Fruit fly (Drosophila melanogaster) whole organism, embryonic: ENCODE measurements around the gene BTBD9.

ENCODE experiments used
- Atf-2 ChIP-seq: fragments of 200-800 bp; sonication (Bioruptor generic); optimal IDR thresholded peaks from 2 replicates; lab custom pipeline; 2016; ENCODE audit warnings: missing biosample characterization, missing genetic modification characterization
- B-H1 ChIP-seq: fragments of 200-800 bp; sonication (Bioruptor generic); IDR thresholded peaks from 3 replicates; pipeline ENCODE4 v1.3.6; 2022; ENCODE audit warnings: missing biosample characterization, missing genetic modification characterization
- CG10147 ChIP-seq: fragments of 200-800 bp; sonication (Bioruptor generic); optimal IDR thresholded peaks from 2 replicates; lab custom pipeline; 2019; ENCODE audit warnings: missing biosample characterization, mild to moderate bottlenecking, missing genetic modification characterization, moderate library complexity
- CG10267 ChIP-seq: fragments of 200-800 bp; sonication (Bioruptor generic); optimal IDR thresholded peaks from 2 replicates; lab custom pipeline; 2018; ENCODE audit warnings: missing biosample characterization, mild to moderate bottlenecking, missing genetic modification characterization, moderate library complexity
- CG11093 ChIP-seq: fragments of 200-800 bp; sonication (Bioruptor generic); IDR thresholded peaks from 3 replicates; pipeline ENCODE4 v1.3.6; 2022; ENCODE audit warnings: missing biosample characterization, missing genetic modification characterization
- CG13296 ChIP-seq: fragments of 200-800 bp; sonication (Bioruptor generic); optimal IDR thresholded peaks from 3 replicates; lab custom pipeline; 2018; ENCODE audit warnings: missing biosample characterization, mild to moderate bottlenecking, missing genetic modification characterization
- CG14441 ChIP-seq: fragments of 200-800 bp; sonication (Bioruptor generic); IDR thresholded peaks from 2 replicates; pipeline ENCODE4 v1.3.6; 2022; ENCODE audit warnings: missing biosample characterization, missing genetic modification characterization
- CG15601 ChIP-seq: fragments of 200-800 bp; sonication (Bioruptor generic); optimal IDR thresholded peaks from 3 replicates; lab custom pipeline; 2019; ENCODE audit warnings: missing biosample characterization, mild to moderate bottlenecking, missing genetic modification characterization, moderate library complexity
- CG17829 ChIP-seq: fragments of 200-800 bp; optimal IDR thresholded peaks from 2 replicates; lab custom pipeline; 2019; ENCODE audit warnings: missing biosample characterization, mild to moderate bottlenecking, missing genetic modification characterization, moderate library complexity
- CG1792 ChIP-seq: fragments of 200-800 bp; sonication (Bioruptor generic); optimal IDR thresholded peaks from 2 replicates; lab custom pipeline; 2016; ENCODE audit warnings: missing biosample characterization, missing genetic modification characterization
- CG18619 ChIP-seq: fragments of 200-800 bp; sonication (Bioruptor generic); optimal IDR thresholded peaks from 3 replicates; lab custom pipeline; 2017; ENCODE audit warnings: missing biosample characterization, mild to moderate bottlenecking, missing genetic modification characterization
- CG32532 ChIP-seq: fragments of 200-800 bp; sonication (Bioruptor generic); IDR thresholded peaks from 2 replicates; pipeline ENCODE4 v1.3.6; 2022; ENCODE audit warnings: missing biosample characterization, missing genetic modification characterization
- CG33213 ChIP-seq: fragments of 200-800 bp; sonication (Bioruptor generic); optimal IDR thresholded peaks from 3 replicates; lab custom pipeline; 2016; ENCODE audit warnings: missing biosample characterization, missing genetic modification characterization
- CG6791 ChIP-seq: fragments of 200-800 bp; sonication (Bioruptor generic); IDR thresholded peaks from 3 replicates; pipeline ENCODE4 v1.3.6; 2022; ENCODE audit warnings: missing biosample characterization, missing genetic modification characterization; ENCODE audit not compliant: partially characterized antibody
- CTCF ChIP-seq: fragments of 200-800 bp; sonication (Bioruptor generic); optimal IDR thresholded peaks from 2 replicates; lab custom pipeline; 2017; ENCODE audit warnings: missing biosample characterization, mild to moderate bottlenecking, missing genetic modification characterization, moderate library complexity
- CkIIα-i1 ChIP-seq: fragments of 200-800 bp; sonication (Bioruptor generic); IDR thresholded peaks from 2 replicates; pipeline ENCODE4 v1.3.6; 2022; ENCODE audit warnings: missing biosample characterization, missing genetic modification characterization
- Dbx ChIP-seq: fragments of 200-800 bp; sonication (Bioruptor generic); IDR thresholded peaks from 3 replicates; pipeline ENCODE4 v1.3.6; 2022; ENCODE audit warnings: missing biosample characterization, missing genetic modification characterization
- Dfd ChIP-seq, 2 experiments: fragments of >200 bp; optimal IDR thresholded peaks; 2 replicates each; lab custom pipeline; 2017; ENCODE audit warnings: missing biosample characterization in 2 of 2, missing genetic modification characterization in 2 of 2
- Dll ChIP-seq: fragments of 200-800 bp; sonication (Bioruptor generic); IDR thresholded peaks from 4 replicates; pipeline ENCODE4 v1.3.6; 2022; ENCODE audit warnings: missing biosample characterization, missing genetic modification characterization; ENCODE audit not compliant: partially characterized antibody
- Drgx ChIP-seq: fragments of 200-800 bp; sonication (Bioruptor generic); IDR thresholded peaks from 2 replicates; pipeline ENCODE4 v1.3.6; 2022; ENCODE audit warnings: missing biosample characterization, missing genetic modification characterization
- E2f2 ChIP-seq: fragments of 200-800 bp; sonication (Bioruptor generic); IDR thresholded peaks from 2 replicates; pipeline ENCODE4 v1.3.6; 2022; ENCODE audit warnings: missing biosample characterization, missing genetic modification characterization
- Ets65A ChIP-seq: fragments of 200-800 bp; sonication (Bioruptor generic); peaks from one replicate; lab custom pipeline; 2016; ENCODE audit warnings: missing biosample characterization, missing genetic modification characterization
- H15 ChIP-seq: fragments of 200-800 bp; sonication (Bioruptor generic); IDR thresholded peaks from 3 replicates; pipeline ENCODE4 v1.3.6; 2022; ENCODE audit warnings: missing biosample characterization, missing genetic modification characterization
- HHEX ChIP-seq: fragments of 200-800 bp; sonication (Bioruptor generic); optimal IDR thresholded peaks from 3 replicates; lab custom pipeline; 2017; ENCODE audit warnings: missing biosample characterization, mild to moderate bottlenecking, missing genetic modification characterization, missing genetic modification reagents
- Hr3 ChIP-seq: fragments of 200-800 bp; sonication (Bioruptor generic); optimal IDR thresholded peaks from 3 replicates; lab custom pipeline; 2016; ENCODE audit warnings: missing biosample characterization, missing genetic modification characterization
- NC2α ChIP-seq: fragments of 200-800 bp; sonication (Bioruptor generic); optimal IDR thresholded peaks from 2 replicates; lab custom pipeline; 2016; ENCODE audit warnings: missing biosample characterization, missing genetic modification characterization
- Optix ChIP-seq: fragments of 200-800 bp; sonication (Bioruptor generic); IDR thresholded peaks from 3 replicates; pipeline ENCODE4 v1.3.6; 2022; ENCODE audit warnings: missing biosample characterization, missing genetic modification characterization
- Poxn ChIP-seq: fragments of 200-800 bp; sonication (Bioruptor generic); IDR thresholded peaks from 2 replicates; pipeline ENCODE4 v1.3.6; 2022; ENCODE audit warnings: missing biosample characterization, missing genetic modification characterization
- Sox102F ChIP-seq: fragments of 200-800 bp; sonication (Bioruptor generic); optimal IDR thresholded peaks from 2 replicates; lab custom pipeline; 2018; ENCODE audit warnings: missing biosample characterization, mild to moderate bottlenecking, missing genetic modification characterization, moderate library complexity
- TFAM ChIP-seq: fragments of 200-800 bp; sonication (Bioruptor generic); optimal IDR thresholded peaks from 2 replicates; lab custom pipeline; 2017; ENCODE audit warnings: missing biosample characterization, missing genetic modification characterization, inconsistent platforms
- bsh ChIP-seq, 2 experiments: fragments of 200-800 bp; sonication (Bioruptor generic); optimal IDR thresholded peaks; 2 replicates each; lab custom pipeline; 2017 to 2018; ENCODE audit warnings: mild to moderate bottlenecking in 2 of 2, missing biosample characterization in 2 of 2, missing genetic modification characterization in 2 of 2, moderate library complexity in 1 of 2
- cas ChIP-seq: fragments of 200-800 bp; sonication (Bioruptor generic); IDR thresholded peaks from 2 replicates; pipeline ENCODE4 v1.3.6; 2022; ENCODE audit warnings: missing biosample characterization, missing genetic modification characterization
- emc ChIP-seq: fragments of 200-800 bp; sonication (Bioruptor generic); optimal IDR thresholded peaks from 2 replicates; lab custom pipeline; 2016; ENCODE audit warnings: missing biosample characterization, missing genetic modification characterization
- ewg ChIP-seq: fragments of 200-800 bp; sonication (Bioruptor generic); optimal IDR thresholded peaks from 3 replicates; lab custom pipeline; 2017; ENCODE audit warnings: mild to moderate bottlenecking, missing biosample characterization, missing genetic modification reagents, missing genetic modification characterization
- fd96Cb ChIP-seq: fragments of 200-800 bp; sonication (Bioruptor generic); optimal IDR thresholded peaks from 2 replicates; lab custom pipeline; 2018; ENCODE audit warnings: missing biosample characterization, mild to moderate bottlenecking, missing genetic modification characterization, moderate library complexity
- gcm ChIP-seq: fragments of 200-800 bp; sonication (Bioruptor generic); optimal IDR thresholded peaks from 2 replicates; lab custom pipeline; 2019; ENCODE audit warnings: missing biosample characterization, mild to moderate bottlenecking, missing genetic modification characterization, moderate library complexity
- gt ChIP-seq: fragments of 200-800 bp; sonication (Bioruptor generic); IDR thresholded peaks from 2 replicates; pipeline ENCODE4 v1.3.6; 2022; ENCODE audit warnings: missing biosample characterization, missing genetic modification characterization
- inv ChIP-seq: fragments of 200-800 bp; sonication (Bioruptor generic); IDR thresholded peaks from 2 replicates; pipeline ENCODE4 v1.3.6; 2022; ENCODE audit warnings: missing biosample characterization, missing genetic modification characterization; ENCODE audit not compliant: partially characterized antibody
- kni ChIP-seq: fragments of 200-800 bp; sonication (Bioruptor generic); optimal IDR thresholded peaks from 3 replicates; lab custom pipeline; 2017; ENCODE audit warnings: mild to moderate bottlenecking, missing biosample characterization, missing genetic modification reagents, missing genetic modification characterization
- lilli ChIP-seq: fragments of 200-800 bp; sonication (Bioruptor generic); optimal IDR thresholded peaks from 3 replicates; lab custom pipeline; 2016; ENCODE audit warnings: missing biosample characterization, missing genetic modification characterization
- otp ChIP-seq: fragments of 200-800 bp; sonication (Bioruptor generic); IDR thresholded peaks from 3 replicates; pipeline ENCODE4, ENCODE4 v1.3.6; 2022; ENCODE audit warnings: missing biosample characterization, missing genetic modification characterization
- phol ChIP-seq: fragments of 200-800 bp; sonication (Bioruptor generic); optimal IDR thresholded peaks from 3 replicates; lab custom pipeline; 2018; ENCODE audit warnings: missing biosample characterization, mild to moderate bottlenecking, missing genetic modification characterization, moderate library complexity
- salm ChIP-seq: fragments of 200-800 bp; sonication (Bioruptor generic); optimal IDR thresholded peaks from 2 replicates; lab custom pipeline; 2018; ENCODE audit warnings: missing biosample characterization, mild to moderate bottlenecking, missing genetic modification characterization
- slp2 ChIP-seq: fragments of 200-800 bp; sonication (Bioruptor generic); optimal IDR thresholded peaks from 2 replicates; lab custom pipeline; 2016; ENCODE audit warnings: missing biosample characterization, missing genetic modification characterization
- ssp ChIP-seq: fragments of 200-800 bp; sonication (Bioruptor generic); IDR thresholded peaks from 2 replicates; pipeline ENCODE4 v1.3.6; 2022; ENCODE audit warnings: missing biosample characterization, missing genetic modification characterization
- tgo ChIP-seq: fragments of 200-800 bp; sonication (Bioruptor generic); IDR thresholded peaks from 3 replicates; pipeline ENCODE4 v1.3.6; 2022; ENCODE audit warnings: missing biosample characterization, missing genetic modification characterization
- twi ChIP-seq: fragments of 200-800 bp; optimal IDR thresholded peaks from 2 replicates; lab custom pipeline; 2019; ENCODE audit warnings: missing biosample characterization, mild to moderate bottlenecking, missing genetic modification characterization, moderate library complexity
- tx ChIP-seq: fragments of 200-800 bp; sonication (Bioruptor generic); optimal IDR thresholded peaks from 2 replicates; lab custom pipeline; 2016; ENCODE audit warnings: missing biosample characterization, missing genetic modification characterization
- usp ChIP-seq: fragments of >200 bp; optimal IDR thresholded peaks from 2 replicates; lab custom pipeline; 2017; ENCODE audit warnings: missing biosample characterization, missing genetic modification characterization
- wdn ChIP-seq: fragments of 200-800 bp; sonication (Bioruptor generic); IDR thresholded peaks from 2 replicates; pipeline ENCODE4 v1.3.6; 2022; ENCODE audit warnings: missing biosample characterization, missing genetic modification characterization
- zfh1 ChIP-seq: fragments of 200-800 bp; sonication (Bioruptor generic); IDR thresholded peaks from 3 replicates; pipeline ENCODE4 v1.3.6; 2022; ENCODE audit warnings: missing biosample characterization, missing genetic modification characterization

Gene BTBD9

dm6 chrX:10784812-10785638, 16.7 kb downstream of the BTBD9 start (continued):
- no peak for TF ChIP-seq otp (GFP tag; lab: Robert Waterston, UW)
- no peak for TF ChIP-seq Drgx (GFP tag; lab: Robert Waterston, UW)
- TF ChIP-seq CG18619 (GFP tag; lab: Kevin White, UChicago), result no peak
- TF ChIP-seq CG14441 (GFP tag; lab: Robert Waterston, UW), result no peak
- no peak for TF ChIP-seq bsh (GFP tag; optimal IDR thresholded peaks at IDR 0.05; lab: Kevin White, UChicago)
- TF ChIP-seq emc, result no peak
- TF ChIP-seq tx, result no peak
- no peak for TF ChIP-seq TFAM (GFP tag; lab: Kevin White, UChicago)
- TF ChIP-seq E2f2 (GFP tag; lab: Robert Waterston, UW), result 0 out of 2 replicates have a peak, but pooled peaks have one; percentile 6
- TF ChIP-seq CG11093, result no peak
- TF ChIP-seq Optix (GFP tag; lab: Robert Waterston, UW), result no peak
- TF ChIP-seq ssp (GFP tag; lab: Robert Waterston, UW), result no peak
- TF ChIP-seq CkIIα-i1 (GFP tag; lab: Robert Waterston, UW), result no peak
- no peak for TF ChIP-seq CTCF
- no peak for TF ChIP-seq CG15601
- no peak for TF ChIP-seq NC2α (GFP tag; lab: Kevin White, UChicago)
- TF ChIP-seq usp, result no peak
- no peak for TF ChIP-seq Dll (GFP tag; lab: Robert Waterston, UW)
- no peak for TF ChIP-seq H15 (GFP tag; lab: Robert Waterston, UW)
- no peak for TF ChIP-seq CG1792 (GFP tag; lab: Kevin White, UChicago)
- no peak for TF ChIP-seq tgo
- TF ChIP-seq zfh1 (GFP tag; lab: Robert Waterston, UW), result no peak
- TF ChIP-seq CG33213, result no peak
- TF ChIP-seq ewg, result no peak
- TF ChIP-seq CG13296, result no peak
- TF ChIP-seq fd96Cb, result no peak
- TF ChIP-seq Sox102F (GFP tag; lab: Kevin White, UChicago), result no peak
- peak; percentile 12 for TF ChIP-seq twi
- TF ChIP-seq Ets65A, result peak; percentile 11
- TF ChIP-seq HHEX (GFP tag; lab: Kevin White, UChicago), result no peak
- no peak for TF ChIP-seq Dbx (GFP tag; lab: Robert Waterston, UW)
- TF ChIP-seq phol (tag; lab: Kevin White, UChicago), result no peak
- TF ChIP-seq B-H1, result no peak
- TF ChIP-seq CG10267 (tag; lab: Kevin White, UChicago), result no peak
- TF ChIP-seq Hr3 (GFP tag; lab: Kevin White, UChicago), result no peak
- TF ChIP-seq inv (GFP tag; lab: Robert Waterston, UW), result no peak
- no peak for TF ChIP-seq gcm
- no peak for TF ChIP-seq Atf-2
- TF ChIP-seq Dfd (GFP tag; optimal IDR thresholded peaks at IDR 0.05; lab: Kevin White, UChicago), result no peak
- no peak for TF ChIP-seq CG6791 (GFP tag; lab: Robert Waterston, UW)
- TF ChIP-seq CG17829 (tag; lab: Kevin White, UChicago), result no peak
- TF ChIP-seq salm (tag; lab: Kevin White, UChicago), result no peak
- TF ChIP-seq slp2 (GFP tag; lab: Kevin White, UChicago), result no peak
- TF ChIP-seq CG10147, result peak; percentile 40
- no peak for TF ChIP-seq kni (GFP tag; lab: Kevin White, UChicago)
- no peak for TF ChIP-seq cas (GFP tag; lab: Robert Waterston, UW)
- no peak for TF ChIP-seq Poxn (GFP tag; lab: Robert Waterston, UW)
- TF ChIP-seq lilli (GFP tag; lab: Kevin White, UChicago), result peak; percentile 16
- 0 out of 2 replicates have a peak, but pooled peaks have one; percentile 22 for TF ChIP-seq CG32532 (GFP tag; lab: Robert Waterston, UW)
- TF ChIP-seq wdn, result no peak
- no peak for TF ChIP-seq gt (GFP tag; lab: Robert Waterston, UW)
